Fruit fly (Drosophila melanogaster) whole organism: ENCODE results near the gene beat-Va.

Source experiments
- EcR ChIP-seq, 2 experiments: fragments of >200 bp; optimal IDR thresholded peaks; 2 replicates each; lab custom pipeline; 2017; ENCODE audit warnings: missing biosample characterization in 2 of 2, missing genetic modification characterization in 2 of 2, missing genetic modification reagents in 2 of 2
- pan ChIP-seq: fragments of >200 bp; optimal IDR thresholded peaks from 2 replicates; lab custom pipeline; 2017
- psq ChIP-seq: fragments of >200 bp; optimal IDR thresholded peaks from 2 replicates; lab custom pipeline; 2017

DNA sequence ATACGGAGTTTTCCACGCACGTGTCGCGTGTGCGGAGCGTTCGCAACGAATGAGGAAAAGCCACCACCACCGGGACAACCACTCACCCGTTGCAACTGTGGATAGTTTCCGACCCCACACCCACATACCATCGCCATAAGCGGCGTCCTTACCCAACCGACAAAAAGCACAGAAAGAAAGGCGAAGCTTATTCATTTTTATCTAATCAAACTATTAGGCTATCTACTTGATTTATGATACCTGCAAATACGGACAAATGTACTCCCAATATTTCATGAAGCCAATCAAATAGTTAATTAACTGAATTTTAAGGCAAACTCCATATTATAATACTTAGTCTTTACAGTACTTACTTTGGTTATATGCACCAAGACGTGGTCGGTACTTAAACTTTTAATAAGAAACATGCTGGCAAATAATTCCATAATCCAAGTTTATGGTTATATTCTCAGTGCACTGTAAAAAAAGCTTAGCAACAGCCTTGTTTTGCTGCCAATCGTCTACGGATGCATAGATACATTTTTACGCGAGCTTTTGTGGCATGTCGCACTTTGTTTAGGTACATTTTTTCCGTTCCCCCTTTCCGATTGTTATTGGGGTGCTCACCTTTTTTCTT is 31.1 kb downstream of the beat-Va start, which contains the start of gene CG31345:
- TF ChIP-seq psq (lab: Kevin White, UChicago): no peak
- TF ChIP-seq EcR (GFP tag; optimal IDR thresholded peaks at IDR 0.05; lab: Kevin White, UChicago): no peak
- TF ChIP-seq pan (lab: Kevin White, UChicago): no peak
